Worm (Caenorhabditis elegans) whole organism, early embryonic: ENCODE measurements around the gene nmad-1.
A peak's percentile ranks its signal among the peaks of the same experiment; 100 is the strongest.

Experiments
- B0310.2 ChIP-seq: sonication (generic microtip); optimal IDR thresholded peaks from 2 replicates; lab custom pipeline; 2016; ENCODE audit warnings: mild to moderate bottlenecking, missing genetic modification characterization, missing compliant biosample characterization
- F13C5.2 ChIP-seq: sonication (generic microtip); optimal IDR thresholded peaks from 2 replicates; lab custom pipeline; 2017; ENCODE audit warnings: mild to moderate bottlenecking, missing genetic modification characterization, inconsistent platforms, missing compliant biosample characterization
- aly-1 ChIP-seq: sonication (generic microtip); optimal IDR thresholded peaks from 2 replicates; lab custom pipeline; 2016; ENCODE audit warnings: missing genetic modification characterization, missing compliant biosample characterization
- ama-1 ChIP-seq: fragments of 150-350 bp; optimal IDR thresholded peaks from 2 replicates; lab custom pipeline; 2014
- ceh-13 ChIP-seq: fragments of 200-800 bp; sonication (Bioruptor generic); optimal IDR thresholded peaks from 2 replicates; lab custom pipeline; 2018; ENCODE audit warnings: mild to moderate bottlenecking, missing genetic modification characterization, missing compliant biosample characterization
- ceh-36 ChIP-seq: sonication (generic microtip); optimal IDR thresholded peaks from 2 replicates; lab custom pipeline; 2016; ENCODE audit warnings: missing genetic modification characterization, inconsistent platforms, missing compliant biosample characterization
- ets-7 ChIP-seq: sonication (generic microtip); optimal IDR thresholded peaks from 2 replicates; lab custom pipeline; 2016; ENCODE audit warnings: missing genotype, missing genetic modification characterization, missing compliant biosample characterization
- flt-1 ChIP-seq: fragments of 200-800 bp; sonication (Bioruptor generic); IDR thresholded peaks from 2 replicates; pipeline ENCODE4 v1.3.6; 2022; ENCODE audit warnings: missing genetic modification characterization, missing compliant biosample characterization
- hmbx-1 ChIP-seq: sonication (generic microtip); optimal IDR thresholded peaks from 2 replicates; lab custom pipeline; 2016; ENCODE audit warnings: mild to moderate bottlenecking, missing genetic modification characterization, missing compliant biosample characterization
- hmg-4 ChIP-seq: fragments of 200-800 bp; sonication (Bioruptor generic); optimal IDR thresholded peaks from 2 replicates; lab custom pipeline; 2018; ENCODE audit warnings: mild to moderate bottlenecking, missing genetic modification characterization, missing compliant biosample characterization
- hnd-1 ChIP-seq: sonication (generic microtip); optimal IDR thresholded peaks from 2 replicates; lab custom pipeline; 2016; ENCODE audit warnings: missing genetic modification characterization, missing compliant biosample characterization
- pes-1 ChIP-seq: fragments of 200-800 bp; sonication (Bioruptor generic); IDR thresholded peaks from 2 replicates; pipeline ENCODE4 v1.3.6; 2022; ENCODE audit warnings: missing genetic modification reagents, missing genetic modification characterization, missing compliant biosample characterization
- scrt-1 ChIP-seq: fragments of 200-800 bp; sonication (Bioruptor generic); IDR thresholded peaks from 2 replicates; pipeline ENCODE4 v1.3.6; 2022; ENCODE audit warnings: missing genetic modification characterization, missing compliant biosample characterization
- sea-1 ChIP-seq: fragments of 200-800 bp; sonication (Bioruptor generic); conservative IDR thresholded peaks from 2 replicates; pipeline ENCODE4 v1.3.6; 2022; ENCODE audit warnings: missing genetic modification characterization, missing compliant biosample characterization
- tbx-11 ChIP-seq: fragments of 200-800 bp; sonication (Bioruptor generic); IDR thresholded peaks from 2 replicates; pipeline ENCODE4 v1.3.6; 2022; ENCODE audit warnings: missing genetic modification characterization, missing compliant biosample characterization
- tbx-37 ChIP-seq: fragments of 200-800 bp; sonication (Bioruptor generic); conservative IDR thresholded peaks from 2 replicates; pipeline ENCODE4 v1.3.6; 2022; ENCODE audit warnings: missing genetic modification reagents, missing genetic modification characterization, missing compliant biosample characterization
- tra-4 ChIP-seq: sonication (generic microtip); optimal IDR thresholded peaks from 2 replicates; lab custom pipeline; 2017; ENCODE audit warnings: missing genetic modification characterization, missing compliant biosample characterization

nmad-1 gene

DNA sequence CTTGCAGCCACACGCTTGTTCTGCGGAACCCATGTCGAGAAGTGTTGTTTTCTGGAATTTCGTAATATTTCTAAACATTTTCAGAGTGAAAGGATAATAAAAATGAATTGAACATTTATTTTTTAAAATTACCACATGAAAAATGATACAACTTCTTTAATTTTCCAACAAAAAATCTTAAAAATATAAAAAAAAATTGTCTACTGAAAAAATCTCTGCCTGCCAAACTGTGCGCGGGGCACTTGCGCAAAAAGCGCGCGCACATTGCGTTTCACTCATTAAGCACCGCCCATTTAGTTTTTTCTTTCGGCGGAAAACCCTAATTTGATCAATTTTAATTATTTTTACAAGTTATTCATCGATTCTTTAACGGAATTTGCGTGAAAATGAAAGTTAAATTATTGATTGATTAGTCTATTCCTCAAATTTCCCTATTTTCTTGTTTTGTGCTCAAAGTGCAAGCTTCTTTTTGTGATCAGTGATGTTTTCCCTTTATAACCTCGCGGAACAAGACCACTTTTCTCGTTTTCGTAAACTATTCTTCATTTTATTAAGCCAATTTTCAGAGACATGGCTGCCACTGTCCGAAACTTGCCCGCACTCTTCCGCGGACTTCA lies at the start of gene nmad-1, which contains the start of gene hach-1:
TSS of gene nmad-1 (minus strand) at position 51 of the 617 bp plus-strand sequence.
TSS of gene hach-1 (plus strand) at position 567 of the 617 bp plus-strand sequence.
- peak; percentile 89 for TF ChIP-seq tbx-37 (GFP tag; lab: Robert Waterston, UW)
- peak; percentile 77 for TF ChIP-seq aly-1
- peak; percentile 86 for TF ChIP-seq flt-1 (GFP tag; lab: Robert Waterston, UW)
- peak; percentile 91 for TF ChIP-seq ceh-36
- peak; percentile 91 for TF ChIP-seq sea-1 (GFP tag; lab: Robert Waterston, UW)
- peak; percentile 91 for TF ChIP-seq ceh-13
- TF ChIP-seq ama-1 (lab: Kevin White, UChicago) = no peak
- TF ChIP-seq pes-1 (GFP tag; lab: Robert Waterston, UW) = peak; percentile 94
- TF ChIP-seq ets-7 = peak; percentile 75
- TF ChIP-seq hmg-4 (GFP tag; lab: Kevin White, UChicago) = peak; percentile 89
- TF ChIP-seq B0310.2 = peak; percentile 84
- TF ChIP-seq hmbx-1 (tag; lab: Kevin White, UChicago) = peak; percentile 60
- peak; percentile 77 for TF ChIP-seq tra-4 (tag; lab: Kevin White, UChicago)
- peak; percentile 93 for TF ChIP-seq scrt-1 (GFP tag; lab: Robert Waterston, UW)
- peak; percentile 96 for TF ChIP-seq F13C5.2 (tag; lab: Kevin White, UChicago)
- TF ChIP-seq tbx-11 = peak; percentile 94
- peak; percentile 78 for TF ChIP-seq hnd-1 (tag; lab: Kevin White, UChicago)

DNA sequence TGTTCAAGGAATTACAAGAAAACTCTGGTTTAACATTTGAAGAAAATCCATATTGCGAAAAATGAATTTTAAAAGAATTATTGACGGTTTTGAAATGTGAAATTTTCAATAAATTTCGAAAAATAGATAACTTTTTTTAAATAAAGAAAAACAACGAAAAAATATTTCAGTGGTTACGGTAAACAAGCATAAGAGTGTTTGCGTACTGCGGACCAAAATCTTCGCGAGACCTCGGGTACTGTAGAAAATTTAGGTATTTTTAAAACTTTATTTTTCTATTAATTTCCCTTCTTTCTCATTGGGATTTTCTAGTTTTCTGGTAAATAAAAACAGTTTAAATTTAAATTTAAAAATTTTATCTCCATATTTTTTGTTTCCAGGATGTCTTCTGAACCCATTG lies 49.3 kb upstream of the nmad-1 start, which contains the start of gene xnd-1:
TSS of gene xnd-1 (plus strand) at position 381 of the 400 bp plus-strand sequence.
- TF ChIP-seq ceh-13 = no peak
- no peak for TF ChIP-seq hnd-1 (tag; lab: Kevin White, UChicago)
- TF ChIP-seq scrt-1 (GFP tag; lab: Robert Waterston, UW) = no peak
- TF ChIP-seq tbx-37 (GFP tag; lab: Robert Waterston, UW) = no peak
- no peak for TF ChIP-seq ets-7
- no peak for TF ChIP-seq tbx-11
- TF ChIP-seq hmg-4 (GFP tag; lab: Kevin White, UChicago) = no peak
- TF ChIP-seq F13C5.2 (tag; lab: Kevin White, UChicago) = no peak
- TF ChIP-seq flt-1 (GFP tag; lab: Robert Waterston, UW) = no peak
- no peak for TF ChIP-seq sea-1 (GFP tag; lab: Robert Waterston, UW)
- no peak for TF ChIP-seq hmbx-1 (tag; lab: Kevin White, UChicago)
- no peak for TF ChIP-seq tra-4 (tag; lab: Kevin White, UChicago)
- TF ChIP-seq aly-1 = no peak
- no peak for TF ChIP-seq ama-1 (lab: Kevin White, UChicago)
- TF ChIP-seq pes-1 (GFP tag; lab: Robert Waterston, UW) = no peak
- TF ChIP-seq B0310.2 = no peak
- no peak for TF ChIP-seq ceh-36

- TF ChIP-seq tbx-37 (GFP tag; lab: Robert Waterston, UW) (0 out of 2 replicates have a peak, but pooled peaks have one; percentile 33), tbx-11 (no peak), hnd-1 (tag; lab: Kevin White, UChicago) (no peak), hmg-4 (GFP tag; lab: Kevin White, UChicago) (peak; percentile 68), sea-1 (GFP tag; lab: Robert Waterston, UW) (no peak), ets-7 (peak; percentile 1), F13C5.2 (tag; lab: Kevin White, UChicago) (peak; percentile 6), scrt-1 (GFP tag; lab: Robert Waterston, UW) (no peak), aly-1 (no peak), ama-1 (lab: Kevin White, UChicago) (no peak), B0310.2 (no peak)
These were observed 48.8 kb upstream of the nmad-1 start, which contains the start of gene madf-11 for ce11 chrIII:5603439-5603986. Gene madf-11, minus strand, starts transcription at chrIII:5603489.

DNA sequence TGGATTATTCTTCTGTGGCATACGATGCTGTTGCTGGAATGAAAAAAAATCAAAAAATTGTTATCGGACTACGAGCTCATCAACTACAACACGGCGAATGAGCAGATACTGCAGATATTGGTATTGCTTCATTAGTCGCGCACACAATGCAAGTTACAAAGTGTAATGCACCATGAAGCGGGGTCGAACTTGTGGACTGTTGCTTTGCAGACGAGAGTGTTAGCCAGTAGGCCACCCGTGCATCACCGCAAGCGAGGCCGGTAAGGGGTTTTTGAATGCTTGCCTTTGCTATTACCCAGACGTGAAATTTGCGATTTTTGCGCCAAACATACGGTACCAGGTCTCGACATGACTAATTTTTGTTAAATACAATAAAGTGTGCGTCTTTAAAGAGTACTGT lies 47.3 kb upstream of the nmad-1 start:
- peak; percentile 91 for TF ChIP-seq hmbx-1 (tag; lab: Kevin White, UChicago)
- TF ChIP-seq ceh-36 = peak; percentile 97
- peak; percentile 90 for TF ChIP-seq ets-7
- TF ChIP-seq B0310.2 = peak; percentile 96
- peak; percentile 96 for TF ChIP-seq tbx-11
- TF ChIP-seq tra-4 (tag; lab: Kevin White, UChicago) = peak; percentile 94
- TF ChIP-seq aly-1 = peak; percentile 99
- TF ChIP-seq hmg-4 (GFP tag; lab: Kevin White, UChicago) = peak; percentile 99
- peak; percentile 91 for TF ChIP-seq ceh-13
- peak; percentile 98 for TF ChIP-seq flt-1 (GFP tag; lab: Robert Waterston, UW)
- TF ChIP-seq hnd-1 (tag; lab: Kevin White, UChicago) = peak; percentile 86
- peak; percentile 97 for TF ChIP-seq pes-1 (GFP tag; lab: Robert Waterston, UW)
- TF ChIP-seq F13C5.2 (tag; lab: Kevin White, UChicago) = peak; percentile 97
- peak; percentile 96 for TF ChIP-seq tbx-37 (GFP tag; lab: Robert Waterston, UW)
- peak; percentile 98 for TF ChIP-seq scrt-1 (GFP tag; lab: Robert Waterston, UW)
- no peak for TF ChIP-seq ama-1 (lab: Kevin White, UChicago)
- TF ChIP-seq sea-1 (GFP tag; lab: Robert Waterston, UW) = peak; percentile 97

ce11 chrIII:5599958-5600357 lies 45.2 kb upstream of the nmad-1 start, which contains the start of gene wdr-37:
Gene wdr-37, minus strand, starts transcription at chrIII:5600058.
- no peak for TF ChIP-seq scrt-1 (GFP tag; lab: Robert Waterston, UW)
- TF ChIP-seq sea-1 (GFP tag; lab: Robert Waterston, UW) = no peak
- TF ChIP-seq pes-1 (GFP tag; lab: Robert Waterston, UW) = no peak
- no peak for TF ChIP-seq tbx-37 (GFP tag; lab: Robert Waterston, UW)
- no peak for TF ChIP-seq tbx-11
- TF ChIP-seq hmg-4 (GFP tag; lab: Kevin White, UChicago) = no peak
- no peak for TF ChIP-seq ets-7
- no peak for TF ChIP-seq hnd-1 (tag; lab: Kevin White, UChicago)
- TF ChIP-seq ceh-36 = no peak
- no peak for TF ChIP-seq hmbx-1 (tag; lab: Kevin White, UChicago)
- TF ChIP-seq tra-4 (tag; lab: Kevin White, UChicago) = no peak
- no peak for TF ChIP-seq ama-1 (lab: Kevin White, UChicago)
- TF ChIP-seq aly-1 = no peak
- no peak for TF ChIP-seq B0310.2
- TF ChIP-seq F13C5.2 (tag; lab: Kevin White, UChicago) = no peak
- no peak for TF ChIP-seq ceh-13
- TF ChIP-seq flt-1 (GFP tag; lab: Robert Waterston, UW) = no peak

DNA sequence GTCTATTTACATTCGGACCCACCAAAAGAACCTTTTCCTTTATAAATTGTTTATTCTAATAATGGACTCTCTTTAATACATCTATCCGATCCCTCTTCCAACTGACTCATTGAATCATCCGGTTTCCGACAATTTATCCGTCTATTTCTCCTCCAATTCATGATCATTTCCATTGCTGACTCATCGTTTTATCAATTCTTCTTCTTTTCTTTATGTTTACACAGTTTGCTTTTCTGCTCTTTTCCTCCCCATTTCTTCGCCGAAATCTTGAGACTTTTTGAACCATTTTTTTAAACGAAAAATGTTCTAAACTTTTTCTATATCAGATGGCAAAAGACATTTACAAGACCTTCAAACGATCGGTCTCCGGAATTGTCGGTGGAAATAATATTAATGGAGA lies 40.7 kb upstream of the nmad-1 start, which contains the start of gene ced-6:
TSS of gene ced-6 (plus strand) at position 327 of the 400 bp plus-strand sequence.
- TF ChIP-seq B0310.2 (no peak), ceh-36 (no peak), hnd-1 (tag; lab: Kevin White, UChicago) (no peak), ceh-13 (no peak), sea-1 (GFP tag; lab: Robert Waterston, UW) (no peak), aly-1 (no peak), pes-1 (GFP tag; lab: Robert Waterston, UW) (no peak), hmbx-1 (tag; lab: Kevin White, UChicago) (no peak), flt-1 (GFP tag; lab: Robert Waterston, UW) (no peak), hmg-4 (GFP tag; lab: Kevin White, UChicago) (no peak)
